Fruit fly (Drosophila melanogaster) whole organism, embryonic: Measurements from ENCODE around the gene bt.

Source experiments
- Asciz ChIP-seq: fragments of 200-800 bp; sonication (Bioruptor generic); optimal IDR thresholded peaks from 2 replicates; lab custom pipeline; 2017; ENCODE audit warnings: missing biosample characterization, mild to moderate bottlenecking, missing genetic modification characterization, missing genetic modification reagents
- CG10462 ChIP-seq: fragments of 200-800 bp; sonication (Bioruptor generic); optimal IDR thresholded peaks from 2 replicates; lab custom pipeline; 2016; ENCODE audit warnings: missing biosample characterization, missing genetic modification characterization
- CG11247 ChIP-seq: fragments of 200-800 bp; sonication (Bioruptor generic); IDR thresholded peaks from 2 replicates; pipeline ENCODE4 v1.3.6; 2022; ENCODE audit warnings: missing biosample characterization, missing genetic modification characterization
- CG13123 ChIP-seq: fragments of 200-800 bp; sonication (Bioruptor generic); optimal IDR thresholded peaks from 2 replicates; lab custom pipeline; 2016; ENCODE audit warnings: missing biosample characterization, missing genetic modification characterization
- CG13894 ChIP-seq: fragments of 200-800 bp; sonication (Bioruptor generic); optimal IDR thresholded peaks from 3 replicates; lab custom pipeline; 2018; ENCODE audit warnings: missing biosample characterization, mild to moderate bottlenecking, missing genetic modification characterization, moderate library complexity
- CG14710 ChIP-seq: fragments of 200-800 bp; sonication (Bioruptor generic); optimal IDR thresholded peaks from 3 replicates; lab custom pipeline; 2019; ENCODE audit warnings: missing biosample characterization, mild to moderate bottlenecking, missing genetic modification characterization, moderate library complexity
- CG14860 ChIP-seq: fragments of 200-800 bp; sonication (Bioruptor generic); IDR thresholded peaks from 3 replicates; pipeline ENCODE4 v1.3.6; 2022; ENCODE audit warnings: missing biosample characterization, missing genetic modification characterization; ENCODE audit not compliant: partially characterized antibody
- CG18764 ChIP-seq: fragments of 200-800 bp; sonication (Bioruptor generic); optimal IDR thresholded peaks from 3 replicates; lab custom pipeline; 2016; ENCODE audit warnings: missing biosample characterization, missing genetic modification characterization
- CG2116 ChIP-seq: fragments of 200-800 bp; sonication (Bioruptor generic); optimal IDR thresholded peaks from 3 replicates; lab custom pipeline; 2018; ENCODE audit warnings: missing biosample characterization, mild to moderate bottlenecking, missing genetic modification characterization
- CG2712 ChIP-seq: fragments of 200-800 bp; optimal IDR thresholded peaks from 3 replicates; lab custom pipeline; 2019; ENCODE audit warnings: missing biosample characterization, mild to moderate bottlenecking, missing genetic modification characterization, moderate library complexity
- CG2889 ChIP-seq: fragments of 200-800 bp; sonication (Bioruptor generic); IDR thresholded peaks from 3 replicates; pipeline ENCODE4 v1.3.6; 2022; ENCODE audit warnings: missing biosample characterization, missing genetic modification characterization
- CG31441 ChIP-seq: fragments of 200-800 bp; sonication (Bioruptor generic); IDR thresholded peaks from 2 replicates; pipeline ENCODE4 v1.3.6; 2022; ENCODE audit warnings: missing biosample characterization, missing genetic modification characterization
- CG33557 ChIP-seq: fragments of 200-800 bp; sonication (Bioruptor generic); optimal IDR thresholded peaks from 2 replicates; lab custom pipeline; 2019; ENCODE audit warnings: missing biosample characterization, mild to moderate bottlenecking, missing genetic modification characterization, moderate library complexity
- CG34376 ChIP-seq: fragments of 200-800 bp; sonication (Bioruptor generic); optimal IDR thresholded peaks from 2 replicates; lab custom pipeline; 2018; ENCODE audit warnings: missing biosample characterization, mild to moderate bottlenecking, missing genetic modification characterization
- CG3847 ChIP-seq: fragments of 200-800 bp; sonication (Bioruptor generic); IDR thresholded peaks from 2 replicates; pipeline ENCODE4 v1.3.6; 2022; ENCODE audit warnings: missing biosample characterization, missing genetic modification characterization
- CG7987 ChIP-seq: fragments of 200-800 bp; sonication (Bioruptor generic); optimal IDR thresholded peaks from 2 replicates; lab custom pipeline; 2018; ENCODE audit warnings: missing biosample characterization, mild to moderate bottlenecking, missing genetic modification characterization, moderate library complexity
- E2f1 ChIP-seq: fragments of 200-800 bp; sonication (Bioruptor generic); IDR thresholded peaks from 2 replicates; pipeline ENCODE4 v1.3.6; 2022; ENCODE audit warnings: missing biosample characterization, missing genetic modification characterization
- Fer1 ChIP-seq: fragments of 200-800 bp; sonication (Bioruptor generic); optimal IDR thresholded peaks from 2 replicates; lab custom pipeline; 2017; ENCODE audit warnings: missing biosample characterization, mild to moderate bottlenecking, missing genetic modification characterization
- HHEX ChIP-seq: fragments of 200-800 bp; sonication (Bioruptor generic); optimal IDR thresholded peaks from 3 replicates; lab custom pipeline; 2017; ENCODE audit warnings: missing biosample characterization, mild to moderate bottlenecking, missing genetic modification characterization, missing genetic modification reagents
- HmgZ ChIP-seq: fragments of 200-800 bp; sonication (Bioruptor generic); optimal IDR thresholded peaks from 2 replicates; lab custom pipeline; 2018; ENCODE audit warnings: missing biosample characterization, mild to moderate bottlenecking, missing genetic modification characterization
- Hsf ChIP-seq: fragments of 200-800 bp; sonication (Bioruptor generic); optimal IDR thresholded peaks from 3 replicates; lab custom pipeline; 2016; ENCODE audit warnings: missing biosample characterization, missing genetic modification characterization
- Kr ChIP-seq: fragments of 200-800 bp; sonication (Bioruptor generic); optimal IDR thresholded peaks from 2 replicates; lab custom pipeline; 2017; ENCODE audit warnings: missing biosample characterization, mild to moderate bottlenecking, missing genetic modification characterization
- NC2β ChIP-seq: fragments of 200-800 bp; sonication (Bioruptor generic); optimal IDR thresholded peaks from 2 replicates; lab custom pipeline; 2016; ENCODE audit warnings: missing biosample characterization, missing genetic modification characterization
- Opbp ChIP-seq: fragments of 200-800 bp; sonication (Bioruptor generic); IDR thresholded peaks from 3 replicates; pipeline ENCODE4 v1.3.6; 2022; ENCODE audit warnings: missing biosample characterization, missing genetic modification characterization; ENCODE audit not compliant: partially characterized antibody
- Optix ChIP-seq: fragments of 200-800 bp; sonication (Bioruptor generic); IDR thresholded peaks from 3 replicates; pipeline ENCODE4 v1.3.6; 2022; ENCODE audit warnings: missing biosample characterization, missing genetic modification characterization
- Pdp1 ChIP-seq, 2 experiments: fragments of 200-800 bp; sonication (Bioruptor generic); optimal IDR thresholded peaks; 3 replicates each; lab custom pipeline; 2016; ENCODE audit warnings: missing biosample characterization in 2 of 2, missing genetic modification characterization in 2 of 2, mild to moderate bottlenecking in 1 of 2, moderate library complexity in 1 of 2
- Ravus ChIP-seq: fragments of 200-800 bp; sonication (Bioruptor generic); IDR thresholded peaks from 2 replicates; pipeline ENCODE4 v1.3.6; 2022; ENCODE audit warnings: missing biosample characterization, missing genetic modification characterization
- YL-1 ChIP-seq: fragments of 200-800 bp; sonication (Bioruptor generic); optimal IDR thresholded peaks from 3 replicates; lab custom pipeline; 2017; ENCODE audit warnings: missing biosample characterization, mild to moderate bottlenecking, missing genetic modification characterization
- bowl ChIP-seq: fragments of 200-800 bp; sonication (Bioruptor generic); IDR thresholded peaks from 2 replicates; pipeline ENCODE4 v1.3.6; 2022; ENCODE audit warnings: missing biosample characterization, missing genetic modification characterization
- br ChIP-seq: fragments of >200 bp; optimal IDR thresholded peaks from 2 replicates; lab custom pipeline; 2017
- cad ChIP-seq: fragments of >200 bp; optimal IDR thresholded peaks from 2 replicates; lab custom pipeline; 2017; ENCODE audit warnings: missing biosample characterization, missing genetic modification characterization
- cas ChIP-seq: fragments of 200-800 bp; sonication (Bioruptor generic); IDR thresholded peaks from 2 replicates; pipeline ENCODE4 v1.3.6; 2022; ENCODE audit warnings: missing biosample characterization, missing genetic modification characterization
- chinmo ChIP-seq: fragments of 200-800 bp; sonication (Bioruptor generic); IDR thresholded peaks from 4 replicates; pipeline ENCODE4 v1.3.6; 2022; ENCODE audit warnings: missing biosample characterization, missing genetic modification characterization; ENCODE audit not compliant: partially characterized antibody
- chm ChIP-seq: fragments of 200-800 bp; sonication (Bioruptor generic); IDR thresholded peaks from 2 replicates; pipeline ENCODE4 v1.3.6; 2022; ENCODE audit warnings: missing biosample characterization, missing genetic modification characterization
- crp ChIP-seq, 2 experiments: fragments of 200-800 bp; sonication (Bioruptor generic); optimal IDR thresholded peaks; 2 replicates in 1 of 2; 3 replicates in 1 of 2; lab custom pipeline; 2017; ENCODE audit warnings: missing biosample characterization in 2 of 2, missing genetic modification characterization in 2 of 2, mild to moderate bottlenecking in 1 of 2, moderate library complexity in 1 of 2
- danr ChIP-seq: fragments of 200-800 bp; sonication (Bioruptor generic); IDR thresholded peaks from 2 replicates; pipeline ENCODE4 v1.3.6; 2022; ENCODE audit warnings: missing biosample characterization, missing genetic modification characterization
- dysf ChIP-seq: fragments of 200-800 bp; sonication (Bioruptor generic); IDR thresholded peaks from 3 replicates; pipeline ENCODE4 v1.3.6; 2022; ENCODE audit warnings: missing biosample characterization, missing genetic modification characterization
- fd96Cb ChIP-seq: fragments of 200-800 bp; sonication (Bioruptor generic); optimal IDR thresholded peaks from 2 replicates; lab custom pipeline; 2018; ENCODE audit warnings: missing biosample characterization, mild to moderate bottlenecking, missing genetic modification characterization, moderate library complexity
- gcm ChIP-seq: fragments of 200-800 bp; sonication (Bioruptor generic); optimal IDR thresholded peaks from 2 replicates; lab custom pipeline; 2019; ENCODE audit warnings: missing biosample characterization, mild to moderate bottlenecking, missing genetic modification characterization, moderate library complexity
- grau ChIP-seq: fragments of 200-800 bp; optimal IDR thresholded peaks from 3 replicates; lab custom pipeline; 2019; ENCODE audit warnings: missing biosample characterization, mild to moderate bottlenecking, missing genetic modification characterization, moderate library complexity
- hb ChIP-seq: fragments of 200-800 bp; sonication (Bioruptor generic); IDR thresholded peaks from 3 replicates; pipeline ENCODE4 v1.3.6; 2022; ENCODE audit warnings: missing biosample characterization, missing genetic modification characterization; ENCODE audit not compliant: partially characterized antibody
- hkb ChIP-seq, 2 experiments: fragments of 200-800 bp in 1 of 2; fragments of >200 bp in 1 of 2; sonication (Bioruptor generic) in 1 of 2; IDR thresholded peaks in 1 of 2; optimal IDR thresholded peaks in 1 of 2; 2 replicates each; pipeline versions ENCODE4 v1.3.6 to Lab custom; 2017 to 2022; ENCODE audit warnings: missing biosample characterization in 1 of 2, missing genetic modification characterization in 1 of 2
- lola ChIP-seq, 3 experiments: fragments of >200 bp in 2 of 3; fragments of 200-800 bp in 1 of 3; sonication (Bioruptor generic) in 1 of 3; optimal IDR thresholded peaks; 2 replicates each; lab custom pipeline; 2017 to 2019; ENCODE audit warnings: missing biosample characterization in 3 of 3, missing genetic modification characterization in 3 of 3, mild to moderate bottlenecking in 1 of 3, moderate library complexity in 1 of 3
- p53 ChIP-seq: fragments of 200-800 bp; sonication (Bioruptor generic); optimal IDR thresholded peaks from 2 replicates; lab custom pipeline; 2016; ENCODE audit warnings: missing biosample characterization, missing genetic modification characterization
- seq ChIP-seq: fragments of 200-800 bp; sonication (Bioruptor generic); IDR thresholded peaks from 2 replicates; pipeline ENCODE4 v1.3.6; 2022; ENCODE audit warnings: missing biosample characterization, missing genetic modification characterization
- sob ChIP-seq: fragments of 200-800 bp; sonication (Bioruptor generic); IDR thresholded peaks from 2 replicates; pipeline ENCODE4 v1.3.6; 2022; ENCODE audit warnings: missing biosample characterization, missing genetic modification characterization
- sqz ChIP-seq: fragments of 200-800 bp; sonication (Bioruptor generic); optimal IDR thresholded peaks from 3 replicates; lab custom pipeline; 2018; ENCODE audit warnings: missing biosample characterization, mild to moderate bottlenecking, missing genetic modification characterization
- unc-4 ChIP-seq: fragments of 200-800 bp; sonication (Bioruptor generic); IDR thresholded peaks from 2 replicates; pipeline ENCODE4 v1.3.6; 2022; ENCODE audit warnings: missing biosample characterization, missing genetic modification characterization; ENCODE audit not compliant: partially characterized antibody
- wek ChIP-seq: fragments of 200-800 bp; sonication (Bioruptor generic); optimal IDR thresholded peaks from 3 replicates; lab custom pipeline; 2018; ENCODE audit warnings: missing biosample characterization, mild to moderate bottlenecking, missing genetic modification characterization, moderate library complexity
- z ChIP-seq: fragments of 200-800 bp; sonication (Bioruptor generic); IDR thresholded peaks from 3 replicates; pipeline ENCODE4 v1.3.6; 2022; ENCODE audit warnings: missing biosample characterization, missing genetic modification characterization
- zfh1 ChIP-seq: fragments of 200-800 bp; sonication (Bioruptor generic); IDR thresholded peaks from 3 replicates; pipeline ENCODE4 v1.3.6; 2022; ENCODE audit warnings: missing biosample characterization, missing genetic modification characterization

bt gene

DNA sequence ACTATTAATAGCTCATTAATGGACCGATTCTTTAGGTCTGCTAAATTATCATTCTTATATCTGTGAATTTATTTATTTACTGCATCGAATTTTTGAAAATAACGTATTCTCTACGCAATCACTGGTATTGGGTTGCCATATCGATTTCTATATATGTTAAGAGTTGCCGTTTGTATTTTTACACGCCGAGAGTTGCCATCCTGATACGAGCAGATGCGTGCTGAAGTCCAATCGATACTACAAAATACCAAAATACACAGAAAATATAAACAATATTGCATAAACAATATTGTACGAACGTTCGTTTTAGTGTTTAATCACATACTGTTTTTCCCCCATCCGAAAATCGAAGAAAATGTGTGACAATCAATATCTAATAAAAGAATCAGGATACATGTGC lies 26.7 kb upstream of the bt start, which contains the start of gene ey (continued):
- TF ChIP-seq CG34376 (GFP tag; lab: Kevin White, UChicago) (no peak), CG10462 (GFP tag; lab: Kevin White, UChicago) (no peak), crp (GFP tag; optimal IDR thresholded peaks at IDR 0.05; lab: Kevin White, UChicago) (no peak), CG2712 (tag; lab: Kevin White, UChicago) (peak; percentile 31), Opbp (GFP tag; lab: Robert Waterston, UW) (no peak; the same call in 1 of the 3 replicates), gcm (no peak), HmgZ (tag; lab: Kevin White, UChicago) (peak; percentile 83), YL-1 (GFP tag; lab: Kevin White, UChicago) (no peak), fd96Cb (tag; lab: Kevin White, UChicago) (no peak), p53 (GFP tag; lab: Kevin White, UChicago) (no peak), Kr (GFP tag; lab: Kevin White, UChicago) (no peak), chm (no peak), cad (GFP tag; lab: Kevin White, UChicago) (no peak), Ravus (GFP tag; lab: Robert Waterston, UW) (no peak), unc-4 (GFP tag; lab: Robert Waterston, UW) (no peak), CG13123 (no peak), bowl (GFP tag; lab: Robert Waterston, UW) (no peak), sqz (GFP tag; lab: Kevin White, UChicago) (no peak), zfh1 (GFP tag; lab: Robert Waterston, UW) (no peak), z (GFP tag; lab: Robert Waterston, UW) (no peak), CG7987 (GFP tag; lab: Kevin White, UChicago) (no peak), cas (GFP tag; lab: Robert Waterston, UW) (no peak), chinmo (GFP tag; lab: Robert Waterston, UW) (0 out of 4 replicates have a peak, but pooled peaks have one; percentile 37), Fer1 (GFP tag; lab: Kevin White, UChicago) (no peak), hb (GFP tag; lab: Robert Waterston, UW) (no peak), NC2β (GFP tag; lab: Kevin White, UChicago) (peak; percentile 20), CG14860 (no peak), CG31441 (no peak), CG11247 (GFP tag; lab: Robert Waterston, UW) (no peak), CG33557 (GFP tag; lab: Kevin White, UChicago) (no peak), br (lab: Kevin White, UChicago) (no peak), danr (no peak), Optix (GFP tag; lab: Robert Waterston, UW) (no peak), Pdp1 (GFP tag; optimal IDR thresholded peaks at IDR 0.05; lab: Kevin White, UChicago) (peak in 1 of 2 experiments; percentile 93), CG14710 (tag; lab: Kevin White, UChicago) (peak; percentile 35), lola (GFP tag; optimal IDR thresholded peaks at IDR 0.05; lab: Kevin White, UChicago) (no peak), CG2116 (peak; percentile 67), CG2889 (no peak), sob (GFP tag; lab: Robert Waterston, UW) (no peak), CG3847 (GFP tag; lab: Robert Waterston, UW) (no peak), Hsf (GFP tag; lab: Kevin White, UChicago) (no peak), HHEX (GFP tag; lab: Kevin White, UChicago) (no peak), Asciz (no peak), dysf (no peak), CG13894 (tag; lab: Kevin White, UChicago) (peak; percentile 48), CG18764 (GFP tag; lab: Kevin White, UChicago) (no peak), hkb (optimal IDR thresholded peaks at IDR 0.05; lab: Kevin White, UChicago) (no peak), hkb (GFP tag; IDR thresholded peaks at IDR 0.05; lab: Robert Waterston, UW) (no peak), E2f1 (GFP tag; lab: Robert Waterston, UW) (no peak), wek (GFP tag; lab: Kevin White, UChicago) (no peak), grau (tag; lab: Kevin White, UChicago) (no peak), seq (GFP tag; lab: Robert Waterston, UW) (no peak)
